Fruit fly (Drosophila melanogaster) whole organism, wandering third instar larva: ENCODE results near the gene CG32486.

Experiments used
- CG9705 ChIP-seq: fragments of 200-800 bp; sonication (Bioruptor generic); optimal IDR thresholded peaks from 2 replicates; lab custom pipeline; 2018; ENCODE audit warnings: missing biosample characterization, mild to moderate bottlenecking, missing genetic modification characterization
- Jra ChIP-seq: sonication (Bioruptor generic); optimal IDR thresholded peaks from 2 replicates; lab custom pipeline; 2016; ENCODE audit warnings: missing biosample characterization, missing genetic modification characterization
- Sp1 ChIP-seq: fragments of 200-800 bp; sonication (Bioruptor generic); optimal IDR thresholded peaks from 3 replicates; lab custom pipeline; 2019; ENCODE audit warnings: missing biosample characterization, mild to moderate bottlenecking, missing genetic modification characterization, moderate library complexity
- br ChIP-seq: fragments of 200-800 bp; sonication (Bioruptor generic); optimal IDR thresholded peaks from 2 replicates; lab custom pipeline; 2016; ENCODE audit warnings: missing biosample characterization, missing genetic modification characterization
- fru ChIP-seq: fragments of 200-800 bp; sonication (Bioruptor generic); optimal IDR thresholded peaks from 3 replicates; lab custom pipeline; 2016; ENCODE audit warnings: missing biosample characterization, mild to moderate bottlenecking, missing genetic modification characterization
- pan ChIP-seq: fragments of >200 bp; optimal IDR thresholded peaks from 2 replicates; lab custom pipeline; 2017
- woc ChIP-seq: sonication (Bioruptor generic); optimal IDR thresholded peaks from 2 replicates; lab custom pipeline; 2016; ENCODE audit warnings: missing biosample characterization, mild to moderate bottlenecking, missing genetic modification characterization

dm6 chr3L:3098778-3099429 lies 28.3 kb upstream of the CG32486 start:
- TF ChIP-seq pan, result no peak
- TF ChIP-seq Sp1 (GFP tag; lab: Kevin White, UChicago), result no peak
- TF ChIP-seq Jra, result no peak
- no peak for TF ChIP-seq CG9705
- TF ChIP-seq woc (GFP tag; lab: Kevin White, UChicago), result no peak
- no peak for TF ChIP-seq fru
- no peak for TF ChIP-seq br (GFP tag; lab: Kevin White, UChicago)
